Fruit fly (Drosophila melanogaster) whole organism, wandering third instar larva: ENCODE data around the gene CG42747.

Experiments
- Abd-B ChIP-seq: fragments of >200 bp; optimal IDR thresholded peaks from 2 replicates; lab custom pipeline; 2017; ENCODE audit warnings: missing biosample characterization, missing genetic modification characterization
- CG32264 ChIP-seq: fragments of 200-800 bp; sonication (Bioruptor generic); optimal IDR thresholded peaks from 2 replicates; lab custom pipeline; 2016; ENCODE audit warnings: missing biosample characterization, missing genetic modification characterization
- CG9705 ChIP-seq: fragments of 200-800 bp; sonication (Bioruptor generic); optimal IDR thresholded peaks from 2 replicates; lab custom pipeline; 2018; ENCODE audit warnings: missing biosample characterization, mild to moderate bottlenecking, missing genetic modification characterization
- CrebA ChIP-seq: fragments of 200-800 bp; sonication (Bioruptor generic); optimal IDR thresholded peaks from 2 replicates; lab custom pipeline; 2016; ENCODE audit warnings: missing biosample characterization, mild to moderate bottlenecking, missing genetic modification characterization, borderline replicate concordance
- Dfd ChIP-seq: fragments of >200 bp; optimal IDR thresholded peaks from 2 replicates; lab custom pipeline; 2017; ENCODE audit warnings: missing biosample characterization, missing genetic modification characterization
- Dif ChIP-seq: fragments of 200-275, 200-300 bp; sonication (Bioruptor generic); optimal IDR thresholded peaks from 2 replicates; lab custom pipeline; 2018; ENCODE audit warnings: missing biosample characterization, missing genetic modification characterization; ENCODE audit not compliant: partially characterized antibody
- GATAd ChIP-seq: sonication (Bioruptor generic); optimal IDR thresholded peaks from 2 replicates; lab custom pipeline; 2016; ENCODE audit warnings: missing biosample characterization, missing genetic modification characterization
- HLH106 ChIP-seq: fragments of 200-800 bp; optimal IDR thresholded peaks from 3 replicates; lab custom pipeline; 2019; ENCODE audit warnings: missing biosample characterization, mild to moderate bottlenecking, missing genetic modification characterization, moderate library complexity
- Hnf4 ChIP-seq: fragments of 200-800 bp; sonication (Bioruptor generic); optimal IDR thresholded peaks from 2 replicates; lab custom pipeline; 2016; ENCODE audit warnings: missing biosample characterization, mild to moderate bottlenecking, missing genetic modification characterization
- Hr78 ChIP-seq: fragments of >200 bp; optimal IDR thresholded peaks from 2 replicates; lab custom pipeline; 2017; ENCODE audit warnings: missing biosample characterization, missing genetic modification characterization
- Hr83 ChIP-seq: fragments of 200-300 bp; sonication (Bioruptor generic); optimal IDR thresholded peaks from 2 replicates; lab custom pipeline; 2016; ENCODE audit warnings: missing biosample characterization, mild to moderate bottlenecking, missing genetic modification characterization, moderate library complexity; ENCODE audit not compliant: poor library complexity, severe bottlenecking
- Jra ChIP-seq: sonication (Bioruptor generic); optimal IDR thresholded peaks from 2 replicates; lab custom pipeline; 2016; ENCODE audit warnings: missing biosample characterization, missing genetic modification characterization
- Mio ChIP-seq: sonication (Bioruptor generic); optimal IDR thresholded peaks from 2 replicates; lab custom pipeline; 2016; ENCODE audit warnings: missing biosample characterization, missing genetic modification characterization
- Myc ChIP-seq: fragments of >200 bp; optimal IDR thresholded peaks from 2 replicates; lab custom pipeline; 2017
- N ChIP-seq: fragments of >200 bp; optimal IDR thresholded peaks from 2 replicates; lab custom pipeline; 2018; ENCODE audit warnings: missing biosample characterization, missing external identifiers, missing genetic modification characterization
- OdsH ChIP-seq: fragments of 200-800 bp; sonication (Bioruptor generic); optimal IDR thresholded peaks from 2 replicates; lab custom pipeline; 2016; ENCODE audit warnings: missing biosample characterization, mild to moderate bottlenecking, missing genetic modification characterization
- Rel ChIP-seq, 2 experiments: fragments of 200-800 bp; sonication (Bioruptor generic) in 1 of 2; optimal IDR thresholded peaks; 2 replicates in 1 of 2; 3 replicates in 1 of 2; lab custom pipeline; 2016 to 2019; ENCODE audit warnings: mild to moderate bottlenecking in 2 of 2, missing biosample characterization in 2 of 2, missing genetic modification characterization in 2 of 2, moderate library complexity in 1 of 2
- Sp1 ChIP-seq: fragments of 200-800 bp; sonication (Bioruptor generic); optimal IDR thresholded peaks from 3 replicates; lab custom pipeline; 2019; ENCODE audit warnings: missing biosample characterization, mild to moderate bottlenecking, missing genetic modification characterization, moderate library complexity
- Vsx2 ChIP-seq: fragments of 200-300, 225-300 bp; sonication (Bioruptor generic); optimal IDR thresholded peaks from 2 replicates; lab custom pipeline; 2018; ENCODE audit warnings: missing biosample characterization, missing genetic modification characterization; ENCODE audit not compliant: partially characterized antibody
- br ChIP-seq: fragments of 200-800 bp; sonication (Bioruptor generic); optimal IDR thresholded peaks from 2 replicates; lab custom pipeline; 2016; ENCODE audit warnings: missing biosample characterization, missing genetic modification characterization
- brk ChIP-seq: fragments of 200-800 bp; sonication (Bioruptor generic); optimal IDR thresholded peaks from 2 replicates; lab custom pipeline; 2016; ENCODE audit warnings: missing biosample characterization, mild to moderate bottlenecking, missing genetic modification characterization
- dl ChIP-seq, 2 experiments: fragments of 175-275, 200-275 bp in 1 of 2; fragments of 200-275 bp in 1 of 2; sonication (Bioruptor generic); optimal IDR thresholded peaks; lab custom pipeline; 2018; ENCODE audit warnings: mild to moderate bottlenecking in 2 of 2, missing biosample characterization in 2 of 2, missing genetic modification characterization in 2 of 2, moderate library complexity in 2 of 2; ENCODE audit not compliant: partially characterized antibody in 2 of 2, insufficient read depth in 1 of 2
- dmrt93B ChIP-seq: fragments of 200-800 bp; sonication (Bioruptor generic); optimal IDR thresholded peaks from 2 replicates; lab custom pipeline; 2018; ENCODE audit warnings: missing biosample characterization, mild to moderate bottlenecking, missing genetic modification characterization
- dsf ChIP-seq: sonication (Bioruptor generic); optimal IDR thresholded peaks from 2 replicates; lab custom pipeline; 2016; ENCODE audit warnings: missing biosample characterization, missing genetic modification characterization, borderline replicate concordance
- ey ChIP-seq: fragments of 200-800 bp; sonication (Bioruptor generic); optimal IDR thresholded peaks from 2 replicates; lab custom pipeline; 2016; ENCODE audit warnings: missing biosample characterization, missing genetic modification characterization
- foxo ChIP-seq, 2 experiments: fragments of 200-800 bp; sonication (Bioruptor generic); optimal IDR thresholded peaks; 2 replicates in 1 of 2; 3 replicates in 1 of 2; lab custom pipeline; 2016 to 2017; ENCODE audit warnings: missing biosample characterization in 2 of 2, missing genetic modification characterization in 2 of 2
- fru ChIP-seq: fragments of 200-800 bp; sonication (Bioruptor generic); optimal IDR thresholded peaks from 3 replicates; lab custom pipeline; 2016; ENCODE audit warnings: missing biosample characterization, mild to moderate bottlenecking, missing genetic modification characterization
- h ChIP-seq: fragments of 200-800 bp; sonication (Bioruptor generic); optimal IDR thresholded peaks from 3 replicates; lab custom pipeline; 2016; ENCODE audit warnings: missing biosample characterization, mild to moderate bottlenecking, missing genetic modification characterization
- jim ChIP-seq: fragments of 175-275, 200-325 bp; sonication (Bioruptor generic); optimal IDR thresholded peaks from 2 replicates; lab custom pipeline; 2016; ENCODE audit warnings: missing biosample characterization, mild to moderate bottlenecking, missing genetic modification characterization
- lola ChIP-seq: fragments of >200 bp; optimal IDR thresholded peaks from 2 replicates; lab custom pipeline; 2017; ENCODE audit warnings: missing biosample characterization, missing genetic modification characterization
- pan ChIP-seq: fragments of >200 bp; optimal IDR thresholded peaks from 2 replicates; lab custom pipeline; 2017
- psq ChIP-seq: fragments of 200-800 bp; sonication (Bioruptor generic); optimal IDR thresholded peaks from 3 replicates; lab custom pipeline; 2017; ENCODE audit warnings: missing biosample characterization, mild to moderate bottlenecking, missing genetic modification characterization, moderate library complexity
- rgr ChIP-seq: fragments of 200-800 bp; sonication (Bioruptor generic); optimal IDR thresholded peaks from 3 replicates; lab custom pipeline; 2016; ENCODE audit warnings: missing biosample characterization, mild to moderate bottlenecking, missing genetic modification characterization
- sage ChIP-seq: fragments of 200-800 bp; sonication (Bioruptor generic); optimal IDR thresholded peaks from 2 replicates; lab custom pipeline; 2016; ENCODE audit warnings: missing biosample characterization, mild to moderate bottlenecking, missing genetic modification characterization
- sv ChIP-seq: fragments of 200-800 bp; sonication (Bioruptor generic); optimal IDR thresholded peaks from 3 replicates; lab custom pipeline; 2016; ENCODE audit warnings: missing biosample characterization, missing genetic modification characterization
- tai ChIP-seq: sonication (Bioruptor generic); optimal IDR thresholded peaks from 2 replicates; lab custom pipeline; 2016; ENCODE audit warnings: missing biosample characterization, missing genetic modification characterization
- usp ChIP-seq: fragments of >200 bp; optimal IDR thresholded peaks from 2 replicates; lab custom pipeline; 2017; ENCODE audit warnings: missing biosample characterization, missing genetic modification characterization
- woc ChIP-seq: sonication (Bioruptor generic); optimal IDR thresholded peaks from 2 replicates; lab custom pipeline; 2016; ENCODE audit warnings: missing biosample characterization, mild to moderate bottlenecking, missing genetic modification characterization

Gene CG42747

DNA sequence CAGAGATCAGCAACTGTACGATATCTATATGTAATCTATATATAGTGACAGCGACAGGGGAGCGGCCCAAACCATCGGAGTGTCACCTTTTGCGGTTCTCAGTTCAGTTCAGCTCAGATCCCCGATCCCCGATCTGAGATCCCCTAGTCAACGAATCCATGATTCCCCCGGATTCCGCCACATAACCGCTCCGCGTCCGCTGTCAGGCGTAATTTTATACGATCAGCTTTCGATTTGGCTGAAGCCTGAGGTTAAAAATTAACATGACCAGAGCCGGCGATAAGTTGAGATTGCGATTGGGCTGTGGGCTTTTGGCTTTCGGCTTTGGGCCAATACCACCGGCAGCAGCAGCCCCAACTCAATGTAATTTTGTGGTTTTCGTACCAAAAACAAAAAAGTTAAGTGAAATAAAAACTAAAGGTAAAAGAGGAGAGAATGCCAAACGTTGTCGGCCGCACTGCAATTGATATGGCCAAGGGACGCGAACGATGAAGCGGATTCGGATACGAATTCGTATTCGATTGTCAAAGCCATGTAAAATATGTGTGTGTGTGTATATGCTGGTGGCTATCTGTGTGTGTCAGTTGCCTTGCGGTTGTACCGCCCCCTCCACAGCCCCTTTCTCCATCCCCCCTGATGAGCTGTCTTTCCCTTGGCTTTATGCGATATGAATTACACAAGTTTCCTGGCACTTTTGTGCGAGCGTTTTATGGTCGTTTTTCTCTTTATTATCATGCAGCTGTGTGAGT, 39.5 kb downstream of the CG42747 start:
- TF ChIP-seq brk (GFP tag; lab: Kevin White, UChicago) (no peak), CrebA (GFP tag; lab: Kevin White, UChicago) (no peak), Dif (GFP tag; lab: Kevin White, UChicago) (no peak), Abd-B (GFP tag; lab: Kevin White, UChicago) (no peak), sage (GFP tag; lab: Kevin White, UChicago) (no peak), CG9705 (GFP tag; lab: Kevin White, UChicago) (no peak), Myc (lab: Kevin White, UChicago) (no peak), Vsx2 (no peak), HLH106 (tag; lab: Kevin White, UChicago) (no peak), CG32264 (GFP tag; lab: Kevin White, UChicago) (no peak), Dfd (no peak), dsf (GFP tag; lab: Kevin White, UChicago) (no peak), lola (GFP tag; lab: Kevin White, UChicago) (no peak), foxo (GFP tag; optimal IDR thresholded peaks at IDR 0.05; lab: Kevin White, UChicago) (no peak), dmrt93B (GFP tag; lab: Kevin White, UChicago) (no peak), N (no peak)

DNA sequence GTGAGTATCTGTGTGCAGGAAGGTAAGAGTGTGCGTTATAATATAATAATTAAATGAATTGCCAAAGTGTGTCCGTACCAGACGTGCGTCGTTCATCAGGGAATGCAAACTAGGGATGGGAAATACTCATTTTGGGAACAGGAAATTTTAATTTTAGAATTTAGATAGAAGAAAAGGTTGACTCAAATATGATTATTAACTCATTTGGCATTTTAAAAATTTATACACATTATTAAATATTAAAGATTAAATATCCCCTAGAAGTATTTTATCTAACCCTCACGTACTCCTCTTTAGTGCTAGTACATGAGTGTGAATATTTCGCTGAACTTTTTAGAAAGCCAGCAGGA, 40.0 kb downstream of the CG42747 start:
- TF ChIP-seq fru (GFP tag; lab: Kevin White, UChicago) (peak; percentile 30), tai (no peak), sage (GFP tag; lab: Kevin White, UChicago) (no peak), Hr83 (GFP tag; lab: Kevin White, UChicago) (no peak), Abd-B (GFP tag; lab: Kevin White, UChicago) (no peak), Rel (GFP tag; optimal IDR thresholded peaks at IDR 0.05; lab: Kevin White, UChicago) (no peak), Rel (tag; optimal IDR thresholded peaks at IDR 0.05; lab: Kevin White, UChicago) (no peak), dsf (GFP tag; lab: Kevin White, UChicago) (no peak), woc (GFP tag; lab: Kevin White, UChicago) (no peak), psq (GFP tag; lab: Kevin White, UChicago) (no peak), Sp1 (peak; percentile 20), br (GFP tag; lab: Kevin White, UChicago) (no peak), Vsx2 (no peak), CG9705 (GFP tag; lab: Kevin White, UChicago) (no peak), OdsH (GFP tag; lab: Kevin White, UChicago) (peak; percentile 12), GATAd (no peak), dl (GFP tag; optimal IDR thresholded peaks at IDR 0.05; lab: Kevin White, UChicago; ENCODE audit: insufficient read depth in 1 of 2, partially characterized antibody in 2 of 2) (no peak), Dfd (no peak), foxo (GFP tag; optimal IDR thresholded peaks at IDR 0.05; lab: Kevin White, UChicago) (peak in 1 of 2 experiments; percentile 38), N (no peak), Hr78 (GFP tag; lab: Kevin White, UChicago) (no peak), Jra (GFP tag; lab: Kevin White, UChicago) (no peak), dmrt93B (GFP tag; lab: Kevin White, UChicago) (peak; percentile 17), h (GFP tag; lab: Kevin White, UChicago) (no peak), HLH106 (tag; lab: Kevin White, UChicago) (peak; percentile 1), rgr (GFP tag; lab: Kevin White, UChicago) (peak; percentile 13), Hnf4 (GFP tag; lab: Kevin White, UChicago) (no peak), Mio (GFP tag; lab: Kevin White, UChicago) (no peak), pan (lab: Kevin White, UChicago) (no peak), ey (peak; percentile 5), Dif (GFP tag; lab: Kevin White, UChicago) (no peak), sv (no peak), CrebA (GFP tag; lab: Kevin White, UChicago) (no peak), usp (GFP tag; lab: Kevin White, UChicago) (no peak), lola (GFP tag; lab: Kevin White, UChicago) (no peak), jim (GFP tag; lab: Kevin White, UChicago) (no peak), brk (GFP tag; lab: Kevin White, UChicago) (no peak), Myc (lab: Kevin White, UChicago) (no peak), CG32264 (GFP tag; lab: Kevin White, UChicago) (no peak)
